Worm (Caenorhabditis elegans): ENCODE results near the gene mrpl-11.

- TF ChIP-seq ztf-11 (tag; optimal IDR thresholded peaks at IDR 0.05) (no peak), blmp-1 (tag; optimal IDR thresholded peaks at IDR 0.05) (no peak), unc-62 (GFP tag; optimal IDR thresholded peaks at IDR 0.05) (no peak), nhr-237 (tag; optimal IDR thresholded peaks at IDR 0.05) (no peak), unc-120 (tag; optimal IDR thresholded peaks at IDR 0.05; ENCODE audit: poor library complexity, severe bottlenecking) (no peak), lin-13 (tag; optimal IDR thresholded peaks at IDR 0.05) (no peak), unc-39 (tag; optimal IDR thresholded peaks at IDR 0.05) (no peak)
These were observed 27.8 kb upstream of the mrpl-11 start, which contains the start of gene B0303.4 for ce11 chrIII:8689655-8690054.
